Worm (Caenorhabditis elegans) whole organism, L2 larva: ENCODE data around the gene F55G1.1.

Experiments used
- C34F6.9 ChIP-seq: fragments of 150-350 bp; optimal IDR thresholded peaks from 2 replicates; lab custom pipeline; 2014; ENCODE audit warnings: missing biosample characterization, missing genetic modification characterization
- F13H6.1 ChIP-seq: sonication (generic microtip); optimal IDR thresholded peaks from 2 replicates; lab custom pipeline; 2016; ENCODE audit warnings: missing genetic modification characterization, missing compliant biosample characterization
- R02D3.7 ChIP-seq: fragments of 150-350 bp; optimal IDR thresholded peaks from 2 replicates; lab custom pipeline; 2014; ENCODE audit warnings: missing biosample characterization, missing genetic modification characterization
- ZK546.5 ChIP-seq: sonication (generic microtip); optimal IDR thresholded peaks from 2 replicates; lab custom pipeline; 2017; ENCODE audit warnings: missing biosample characterization, missing genetic modification characterization
- alr-1 ChIP-seq: fragments of 150-350 bp; optimal IDR thresholded peaks from 2 replicates; lab custom pipeline; 2014; ENCODE audit warnings: missing biosample characterization, missing genetic modification characterization
- ama-1 ChIP-seq: fragments of 150-350 bp; optimal IDR thresholded peaks from 2 replicates; lab custom pipeline; 2018; ENCODE audit warnings: inconsistent platforms
- blmp-1 ChIP-seq: sonication (generic microtip); optimal IDR thresholded peaks from 2 replicates; lab custom pipeline; 2017; ENCODE audit warnings: missing genetic modification characterization, mild to moderate bottlenecking, missing compliant biosample characterization, antibody characterized with exemption, moderate library complexity; ENCODE audit not compliant: insufficient read depth
- crh-2 ChIP-seq: sonication (generic microtip); optimal IDR thresholded peaks from 2 replicates; lab custom pipeline; 2017; ENCODE audit warnings: missing biosample characterization, missing genetic modification characterization
- egl-27 ChIP-seq: sonication (generic microtip); optimal IDR thresholded peaks from 3 replicates; lab custom pipeline; 2017; ENCODE audit warnings: missing biosample characterization, missing genetic modification reagents, missing genetic modification characterization
- elt-3 ChIP-seq: sonication (generic microtip); optimal IDR thresholded peaks from 2 replicates; lab custom pipeline; 2017; ENCODE audit warnings: missing biosample characterization, missing genetic modification characterization
- fos-1 ChIP-seq: fragments of 150-350 bp; optimal IDR thresholded peaks from 2 replicates; lab custom pipeline; 2014; ENCODE audit warnings: missing biosample characterization, missing genetic modification characterization
- gmeb-1 ChIP-seq: fragments of 150-350 bp; optimal IDR thresholded peaks from 2 replicates; lab custom pipeline; 2014; ENCODE audit warnings: missing biosample characterization, missing genetic modification characterization
- lin-39 ChIP-seq: fragments of 150-350 bp; optimal IDR thresholded peaks from 2 replicates; lab custom pipeline; 2014; ENCODE audit warnings: missing biosample characterization, missing genetic modification reagents, missing genetic modification characterization
- lsy-2 ChIP-seq, 2 experiments: fragments of 150-350 bp in 1 of 2; sonication (generic microtip) in 1 of 2; optimal IDR thresholded peaks; 2 replicates each; lab custom pipeline; 2014 to 2017; ENCODE audit warnings: missing biosample characterization in 2 of 2, missing genetic modification characterization in 2 of 2
- mbf-1 ChIP-seq: sonication (generic microtip); optimal IDR thresholded peaks from 2 replicates; lab custom pipeline; 2017; ENCODE audit warnings: missing biosample characterization, missing genetic modification characterization
- mdl-1 ChIP-seq, 2 experiments: fragments of 150-350 bp in 1 of 2; sonication (generic microtip) in 1 of 2; optimal IDR thresholded peaks; 2 replicates each; lab custom pipeline; 2017; ENCODE audit warnings: missing biosample characterization in 2 of 2, missing genetic modification characterization in 2 of 2
- nhr-10 ChIP-seq: sonication (generic microtip); optimal IDR thresholded peaks from 2 replicates; lab custom pipeline; 2017; ENCODE audit warnings: missing biosample characterization, missing genetic modification characterization
- nhr-11 ChIP-seq: fragments of 150-350 bp; optimal IDR thresholded peaks from 2 replicates; lab custom pipeline; 2014; ENCODE audit warnings: missing biosample characterization, missing genetic modification characterization
- nhr-12 ChIP-seq: fragments of 150-350 bp; optimal IDR thresholded peaks from 2 replicates; lab custom pipeline; 2014; ENCODE audit warnings: missing biosample characterization, missing genetic modification characterization
- nhr-129 ChIP-seq: fragments of 150-350 bp; optimal IDR thresholded peaks from 2 replicates; lab custom pipeline; 2014; ENCODE audit warnings: missing biosample characterization, missing genetic modification characterization
- nhr-21 ChIP-seq: fragments of 150-350 bp; optimal IDR thresholded peaks from 2 replicates; lab custom pipeline; 2014; ENCODE audit warnings: missing biosample characterization, missing genetic modification characterization
- nhr-23 ChIP-seq: fragments of 150-350 bp; optimal IDR thresholded peaks from 2 replicates; lab custom pipeline; 2014; ENCODE audit warnings: missing biosample characterization, missing genetic modification reagents, missing genetic modification characterization
- nhr-25 ChIP-seq: fragments of 150-350 bp; sonication (generic microtip); optimal IDR thresholded peaks from 3 replicates; lab custom pipeline; 2014; ENCODE audit warnings: missing biosample characterization, missing genetic modification characterization
- sem-4 ChIP-seq: fragments of 150-350 bp; optimal IDR thresholded peaks from 2 replicates; lab custom pipeline; 2014; ENCODE audit warnings: missing biosample characterization, missing genetic modification reagents, missing genetic modification characterization
- skn-1 ChIP-seq: sonication (generic microtip); optimal IDR thresholded peaks from 2 replicates; lab custom pipeline; 2017; ENCODE audit warnings: missing biosample characterization, missing genetic modification characterization
- sma-3 ChIP-seq: sonication (generic microtip); optimal IDR thresholded peaks from 2 replicates; lab custom pipeline; 2016; ENCODE audit warnings: missing genetic modification reagents, missing genetic modification characterization, missing compliant biosample characterization
- snpc-4 ChIP-seq: fragments of 150-350 bp; optimal IDR thresholded peaks from 2 replicates; lab custom pipeline; 2014; ENCODE audit warnings: missing biosample characterization, missing genetic modification characterization
- unc-55 ChIP-seq: fragments of 150-350 bp; sonication (generic microtip); optimal IDR thresholded peaks from 3 replicates; lab custom pipeline; 2014; ENCODE audit warnings: missing biosample characterization, missing genetic modification reagents, missing genetic modification characterization
- unc-62 ChIP-seq: fragments of 150-350 bp; optimal IDR thresholded peaks from 2 replicates; lab custom pipeline; 2014; ENCODE audit warnings: missing biosample characterization, missing genetic modification reagents, missing genetic modification characterization
- zag-1 ChIP-seq: fragments of 150-350 bp; optimal IDR thresholded peaks from 2 replicates; lab custom pipeline; 2014; ENCODE audit warnings: missing biosample characterization, missing genetic modification characterization
- ztf-4 ChIP-seq: fragments of 150-350 bp; optimal IDR thresholded peaks from 2 replicates; lab custom pipeline; 2014; ENCODE audit warnings: missing biosample characterization, missing genetic modification characterization

The F55G1.1 gene

ce11 chrIV:7508850-7509249 is 17.3 kb downstream of the F55G1.1 start:
- TF ChIP-seq lsy-2 (tag; optimal IDR thresholded peaks at IDR 0.05; lab: Kevin White, UChicago) (peak in 1 of 2 experiments; percentile 87), alr-1 (tag; lab: Kevin White, UChicago) (no peak)
- TF ChIP-seq, all 48 proteins: peak for 1

- TF ChIP-seq mdl-1 (tag; optimal IDR thresholded peaks at IDR 0.05; lab: Kevin White, UChicago): no peak
- TF ChIP-seq mbf-1 (tag; lab: Kevin White, UChicago): no peak
- TF ChIP-seq ztf-4 (tag; lab: Kevin White, UChicago): no peak
- TF ChIP-seq nhr-21 (tag; lab: Kevin White, UChicago): no peak
- TF ChIP-seq nhr-23 (tag; lab: Kevin White, UChicago): no peak
- no peak for TF ChIP-seq C34F6.9 (tag; lab: Kevin White, UChicago)
- no peak for TF ChIP-seq sem-4 (tag; lab: Kevin White, UChicago)
- TF ChIP-seq nhr-12 (tag; lab: Kevin White, UChicago): no peak
- no peak for TF ChIP-seq blmp-1 (tag; lab: Kevin White, UChicago)
- no peak for TF ChIP-seq snpc-4 (tag; lab: Kevin White, UChicago)
- TF ChIP-seq alr-1 (tag; lab: Kevin White, UChicago): no peak
- no peak for TF ChIP-seq R02D3.7 (tag; lab: Kevin White, UChicago)
- TF ChIP-seq egl-27 (tag; lab: Kevin White, UChicago): no peak
- no peak for TF ChIP-seq unc-62 (GFP tag; lab: Kevin White, UChicago)
- no peak for TF ChIP-seq lsy-2 (tag; optimal IDR thresholded peaks at IDR 0.05; lab: Kevin White, UChicago)
- no peak for TF ChIP-seq nhr-10
- TF ChIP-seq ZK546.5 (tag; lab: Kevin White, UChicago): no peak
- no peak for TF ChIP-seq elt-3 (tag; lab: Kevin White, UChicago)
- TF ChIP-seq ama-1: no peak
- TF ChIP-seq, all 48 proteins: peak for 0
These were observed 19.3 kb downstream of the F55G1.1 start for ce11 chrIV:7510829-7511228.

- TF ChIP-seq nhr-11 (tag; lab: Kevin White, UChicago) (no peak), blmp-1 (tag; lab: Kevin White, UChicago) (no peak), nhr-25 (tag; lab: Kevin White, UChicago) (peak; percentile 18), nhr-12 (tag; lab: Kevin White, UChicago) (no peak), sem-4 (tag; lab: Kevin White, UChicago) (no peak), C34F6.9 (tag; lab: Kevin White, UChicago) (peak; percentile 61), R02D3.7 (tag; lab: Kevin White, UChicago) (peak; percentile 81), lsy-2 (tag; optimal IDR thresholded peaks at IDR 0.05; lab: Kevin White, UChicago) (peak in 1 of 2 experiments; percentile 55), elt-3 (tag; lab: Kevin White, UChicago) (no peak), nhr-129 (peak; percentile 65), lin-39 (tag; lab: Kevin White, UChicago) (no peak), skn-1 (tag; lab: Kevin White, UChicago) (no peak), F13H6.1 (peak; percentile 11), fos-1 (no peak), sma-3 (no peak), unc-55 (GFP tag; lab: Kevin White, UChicago) (peak; percentile 49), gmeb-1 (tag; lab: Kevin White, UChicago) (peak; percentile 40), nhr-23 (tag; lab: Kevin White, UChicago) (no peak), crh-2 (tag; lab: Kevin White, UChicago) (peak; percentile 39), ama-1 (no peak), zag-1 (tag; lab: Kevin White, UChicago) (no peak)
These were observed 21.2 kb downstream of the F55G1.1 start, which contains the start of the genes plc-4 and R05G6.4 for ce11 chrIV:7512617-7513233. Gene plc-4 (minus strand): TSS chrIV:7512667. Gene R05G6.4 (plus strand): TSS chrIV:7513233.

- TF ChIP-seq nhr-129 (no peak), nhr-11 (tag; lab: Kevin White, UChicago) (no peak), egl-27 (tag; lab: Kevin White, UChicago) (no peak), mdl-1 (tag; optimal IDR thresholded peaks at IDR 0.05; lab: Kevin White, UChicago) (no peak), fos-1 (no peak), zag-1 (tag; lab: Kevin White, UChicago) (no peak), R02D3.7 (tag; lab: Kevin White, UChicago) (no peak), ZK546.5 (tag; lab: Kevin White, UChicago) (no peak), nhr-10 (no peak), sma-3 (no peak), nhr-21 (tag; lab: Kevin White, UChicago) (no peak), nhr-25 (tag; lab: Kevin White, UChicago) (no peak)
These were observed 24.6 kb downstream of the F55G1.1 start, which contains the start of the genes R05G6.9 and R05G6.3 for ce11 chrIV:7516167-7516566. Gene R05G6.9 (minus strand): TSS chrIV:7516267. Gene R05G6.3 (plus strand): TSS chrIV:7516552.
